Worm (Caenorhabditis elegans): Measurements from ENCODE around the gene nas-11.

- TF ChIP-seq nhr-12 (tag; optimal IDR thresholded peaks at IDR 0.05) = no peak
- TF ChIP-seq snpc-4 (tag; optimal IDR thresholded peaks at IDR 0.05) = no peak
- no peak for TF ChIP-seq unc-39 (tag; optimal IDR thresholded peaks at IDR 0.05)
- TF ChIP-seq nhr-25 (tag; optimal IDR thresholded peaks at IDR 0.05) = no peak
- no peak for TF ChIP-seq elt-3 (tag; optimal IDR thresholded peaks at IDR 0.05)
- TF ChIP-seq ztf-11 (tag; optimal IDR thresholded peaks at IDR 0.05) = no peak
- TF ChIP-seq fos-1 (tag; optimal IDR thresholded peaks at IDR 0.05) = no peak
- no peak for TF ChIP-seq aly-2 (tag; optimal IDR thresholded peaks at IDR 0.05)
- no peak for TF ChIP-seq mdl-1 (tag; optimal IDR thresholded peaks at IDR 0.05)
- no peak for TF ChIP-seq lsy-2 (tag; optimal IDR thresholded peaks at IDR 0.05)
- TF ChIP-seq lin-13 (GFP tag; optimal IDR thresholded peaks at IDR 0.05) = no peak
- TF ChIP-seq ceh-82 (tag; optimal IDR thresholded peaks at IDR 0.05) = no peak
Measured at ce11 chrX:6743344-6743743, 30.0 kb downstream of the nas-11 start.

Data from whole organism, L2 larva.